Fruit fly (Drosophila melanogaster): ENCODE data around the gene lush.

- TF ChIP-seq ovo (GFP tag; optimal IDR thresholded peaks at IDR 0.05), result no peak
- peak; percentile 45 for TF ChIP-seq Mnt (GFP tag; optimal IDR thresholded peaks at IDR 0.05)
- TF ChIP-seq kay (GFP tag; ENCODE audit: borderline replicate concordance), result no peak
- TF ChIP-seq CG33017 (tag; optimal IDR thresholded peaks at IDR 0.05), result peak; percentile 46
- TF ChIP-seq bab1 (GFP tag; optimal IDR thresholded peaks at IDR 0.05), result peak; percentile 72
- no peak for TF ChIP-seq CG12768 (GFP tag; optimal IDR thresholded peaks at IDR 0.05)
- TF ChIP-seq CG7101 (tag; optimal IDR thresholded peaks at IDR 0.05), result peak; percentile 33
These were observed 19.9 kb downstream of the lush start, which contains the start of the genes CG9231 and CG9330 for dm6 chr3L:19585979-19586378.
